Worm (Caenorhabditis elegans) whole organism, L1 larva: ENCODE results near the gene C25E10.10.

ENCODE experiments used
- Y116A8C.19 ChIP-seq: sonication (generic microtip); optimal IDR thresholded peaks from 2 replicates; lab custom pipeline; 2016; ENCODE audit warnings: missing compliant biosample characterization, missing genetic modification characterization, borderline replicate concordance
- ama-1 ChIP-seq: fragments of 150-350 bp; optimal IDR thresholded peaks from 2 replicates; lab custom pipeline; 2014
- blmp-1 ChIP-seq: fragments of 150-350 bp; optimal IDR thresholded peaks from 2 replicates; lab custom pipeline; 2014; ENCODE audit warnings: missing biosample characterization, missing genetic modification characterization
- elt-2 ChIP-seq: sonication (generic microtip); optimal IDR thresholded peaks from 2 replicates; lab custom pipeline; 2016; ENCODE audit warnings: missing genetic modification characterization, mild to moderate bottlenecking, inconsistent platforms, missing compliant biosample characterization, missing genetic modification reagents
- fkh-10 ChIP-seq: sonication (generic microtip); optimal IDR thresholded peaks from 2 replicates; lab custom pipeline; 2017; ENCODE audit warnings: missing biosample characterization, missing genetic modification reagents, missing genetic modification characterization
- grh-1 ChIP-seq: fragments of 200-800 bp; sonication (Bioruptor generic); IDR thresholded peaks from 2 replicates; pipeline ENCODE4 v1.3.6; 2022; ENCODE audit warnings: missing genetic modification reagents, missing genetic modification characterization, missing compliant biosample characterization
- nhr-237 ChIP-seq: fragments of 150-350 bp; optimal IDR thresholded peaks from 2 replicates; lab custom pipeline; 2014; ENCODE audit warnings: missing biosample characterization, missing genetic modification characterization
- unc-130 ChIP-seq: fragments of 150-350 bp; optimal IDR thresholded peaks from 2 replicates; lab custom pipeline; 2017; ENCODE audit warnings: missing biosample characterization, missing genetic modification characterization, inconsistent platforms

ce11 chrV:9078067-9078581, 22.0 kb upstream of the C25E10.10 start:
- TF ChIP-seq blmp-1 (tag; lab: Kevin White, UChicago), result peak; percentile 25
- no peak for TF ChIP-seq grh-1 (GFP tag; lab: Robert Waterston, UW)
- TF ChIP-seq Y116A8C.19 (tag; lab: Kevin White, UChicago), result no peak
- TF ChIP-seq elt-2 (tag; lab: Kevin White, UChicago), result no peak
- TF ChIP-seq fkh-10 (GFP tag; lab: Kevin White, UChicago), result no peak
- TF ChIP-seq ama-1 (lab: Kevin White, UChicago), result no peak
- TF ChIP-seq unc-130 (tag; lab: Kevin White, UChicago), result no peak
- no peak for TF ChIP-seq nhr-237
